Worm (Caenorhabditis elegans) whole organism, late embryonic: ENCODE data around the gene srh-229.

Experiments used
- F13H6.1 ChIP-seq: sonication (generic microtip); optimal IDR thresholded peaks from 2 replicates; lab custom pipeline; 2016; ENCODE audit warnings: missing genetic modification characterization, missing compliant biosample characterization
- ama-1 ChIP-seq: fragments of 150-350 bp; optimal IDR thresholded peaks from 2 replicates; lab custom pipeline; 2014
- ceh-19 ChIP-seq: fragments of 200-800 bp; sonication (Bioruptor generic); optimal IDR thresholded peaks from 2 replicates; lab custom pipeline; 2018; ENCODE audit warnings: mild to moderate bottlenecking, missing genetic modification characterization, missing compliant biosample characterization
- ceh-24 ChIP-seq: sonication (generic microtip); optimal IDR thresholded peaks from 2 replicates; lab custom pipeline; 2016; ENCODE audit warnings: mild to moderate bottlenecking, missing genetic modification characterization, missing compliant biosample characterization
- ceh-31 ChIP-seq: sonication (generic microtip); optimal IDR thresholded peaks from 2 replicates; lab custom pipeline; 2016; ENCODE audit warnings: missing genetic modification characterization, missing compliant biosample characterization
- ceh-34 ChIP-seq: sonication (generic microtip); optimal IDR thresholded peaks from 2 replicates; lab custom pipeline; 2016; ENCODE audit warnings: mild to moderate bottlenecking, missing genetic modification characterization, missing compliant biosample characterization
- ceh-48 ChIP-seq: sonication (generic microtip); optimal IDR thresholded peaks from 2 replicates; lab custom pipeline; 2016; ENCODE audit warnings: missing genetic modification characterization, inconsistent platforms, missing compliant biosample characterization
- elt-2 ChIP-seq: sonication (generic microtip); optimal IDR thresholded peaks from 2 replicates; lab custom pipeline; 2016; ENCODE audit warnings: missing genetic modification reagents, missing genetic modification characterization, missing compliant biosample characterization
- fax-1 ChIP-seq: sonication (generic microtip); optimal IDR thresholded peaks from 2 replicates; lab custom pipeline; 2016; ENCODE audit warnings: missing genotype, missing genetic modification characterization, missing compliant biosample characterization
- fkh-10 ChIP-seq: fragments of 150-350 bp; optimal IDR thresholded peaks from 2 replicates; lab custom pipeline; 2014; ENCODE audit warnings: missing biosample characterization, missing genetic modification reagents, missing genetic modification characterization
- hlh-13 ChIP-seq: fragments of 200-800 bp; sonication (Bioruptor generic); optimal IDR thresholded peaks from 2 replicates; lab custom pipeline; 2018; ENCODE audit warnings: mild to moderate bottlenecking, missing genetic modification characterization, missing compliant biosample characterization
- pag-3 ChIP-seq: sonication (generic microtip); optimal IDR thresholded peaks from 2 replicates; lab custom pipeline; 2016; ENCODE audit warnings: missing compliant biosample characterization, missing genetic modification characterization, borderline replicate concordance
- pqm-1 ChIP-seq: sonication (generic microtip); optimal IDR thresholded peaks from 2 replicates; lab custom pipeline; 2016; ENCODE audit warnings: missing genetic modification characterization, missing compliant biosample characterization
- tbx-2 ChIP-seq: sonication (generic microtip); optimal IDR thresholded peaks from 2 replicates; lab custom pipeline; 2016; ENCODE audit warnings: missing genetic modification characterization, missing compliant biosample characterization

DNA sequence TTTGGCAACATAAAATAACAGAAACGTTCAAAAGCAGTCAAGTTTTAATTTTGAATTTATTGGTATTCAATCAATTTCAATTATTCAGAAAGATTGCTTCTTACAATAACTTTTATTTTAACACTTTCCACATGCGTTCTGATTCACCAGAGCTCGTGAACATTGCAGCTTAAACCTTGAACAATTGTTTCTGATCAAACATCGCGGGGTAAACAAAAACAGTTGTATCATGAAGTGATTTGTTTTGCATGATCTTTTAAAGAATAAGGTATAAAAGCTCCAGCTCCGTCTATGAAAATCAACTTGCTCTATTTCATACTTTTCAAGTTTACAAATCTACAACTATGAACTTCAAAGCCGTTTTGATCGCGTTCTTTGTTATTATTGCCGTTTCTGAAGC lies 19.2 kb upstream of the srh-229 start, which contains the start of gene C54F6.6:
- TF ChIP-seq pag-3 (tag; lab: Kevin White, UChicago) (no peak), ceh-34 (no peak), fkh-10 (GFP tag; lab: Kevin White, UChicago) (no peak), ama-1 (lab: Kevin White, UChicago) (no peak), tbx-2 (tag; lab: Kevin White, UChicago) (no peak), pqm-1 (tag; lab: Kevin White, UChicago) (no peak), elt-2 (tag; lab: Kevin White, UChicago) (no peak), ceh-48 (tag; lab: Kevin White, UChicago) (no peak), ceh-19 (no peak), F13H6.1 (no peak), ceh-24 (tag; lab: Kevin White, UChicago) (no peak), hlh-13 (GFP tag; lab: Kevin White, UChicago) (no peak), ceh-31 (tag; lab: Kevin White, UChicago) (no peak), fax-1 (tag; lab: Kevin White, UChicago) (no peak)
